Worm (Caenorhabditis elegans): ENCODE results near the gene vab-3.

DNA sequence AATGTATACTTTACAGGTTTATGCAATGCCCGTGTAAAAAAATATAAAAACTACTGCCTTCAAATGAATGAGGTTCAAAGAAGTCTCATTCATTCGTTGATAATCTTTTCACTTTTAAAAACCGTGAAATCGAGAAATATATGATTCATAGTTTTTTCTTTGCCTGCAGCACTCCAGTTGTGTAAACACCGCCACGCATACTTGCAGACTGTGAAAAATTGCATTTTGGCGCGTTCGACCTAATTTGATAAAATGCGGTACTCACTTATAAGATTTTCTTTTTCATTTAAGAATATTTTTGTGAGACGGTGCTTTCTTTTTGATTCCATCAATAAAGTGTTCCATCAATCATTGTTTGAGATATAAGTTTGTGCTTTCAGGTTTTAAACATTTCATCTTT lies 67.1 kb downstream of the vab-3 start:
- TF ChIP-seq pqm-1 (tag; optimal IDR thresholded peaks at IDR 0.05) (no peak), sup-37 (GFP tag; optimal IDR thresholded peaks at IDR 0.05) (no peak), nhr-76 (tag; optimal IDR thresholded peaks at IDR 0.05) (no peak), ama-1 (optimal IDR thresholded peaks at IDR 0.05) (no peak), lin-15B (tag; optimal IDR thresholded peaks at IDR 0.05) (no peak), fkh-10 (GFP tag; optimal IDR thresholded peaks at IDR 0.05) (no peak), elt-3 (tag; optimal IDR thresholded peaks at IDR 0.05) (peak in 2 of 6 experiments; percentile 0 to 26)
